Worm (Caenorhabditis elegans) whole organism, L2 larva: Measurements from ENCODE around the gene dsc-1.

Experiments used
- C34F6.9 ChIP-seq: fragments of 150-350 bp; optimal IDR thresholded peaks from 2 replicates; lab custom pipeline; 2014; ENCODE audit warnings: missing biosample characterization, missing genetic modification characterization
- F13H6.1 ChIP-seq: sonication (generic microtip); optimal IDR thresholded peaks from 2 replicates; lab custom pipeline; 2016; ENCODE audit warnings: missing genetic modification characterization, missing compliant biosample characterization
- R02D3.7 ChIP-seq: fragments of 150-350 bp; optimal IDR thresholded peaks from 2 replicates; lab custom pipeline; 2014; ENCODE audit warnings: missing biosample characterization, missing genetic modification characterization
- Y55F3AM.14 ChIP-seq: fragments of 200-800 bp; sonication (Bioruptor generic); optimal IDR thresholded peaks from 2 replicates; lab custom pipeline; 2018; ENCODE audit warnings: mild to moderate bottlenecking, missing genetic modification characterization, missing compliant biosample characterization
- alr-1 ChIP-seq: fragments of 150-350 bp; optimal IDR thresholded peaks from 2 replicates; lab custom pipeline; 2014; ENCODE audit warnings: missing biosample characterization, missing genetic modification characterization
- ama-1 ChIP-seq: fragments of 150-350 bp; optimal IDR thresholded peaks from 2 replicates; lab custom pipeline; 2018; ENCODE audit warnings: inconsistent platforms
- blmp-1 ChIP-seq: sonication (generic microtip); optimal IDR thresholded peaks from 2 replicates; lab custom pipeline; 2017; ENCODE audit warnings: missing genetic modification characterization, mild to moderate bottlenecking, missing compliant biosample characterization, antibody characterized with exemption, moderate library complexity; ENCODE audit not compliant: insufficient read depth
- ceh-16 ChIP-seq: fragments of 150-350 bp; optimal IDR thresholded peaks from 2 replicates; lab custom pipeline; 2014; ENCODE audit warnings: missing biosample characterization, missing genetic modification characterization
- ceh-82 ChIP-seq: fragments of 150-350 bp; optimal IDR thresholded peaks from 2 replicates; lab custom pipeline; 2014; ENCODE audit warnings: missing biosample characterization, missing genetic modification characterization
- crh-2 ChIP-seq: sonication (generic microtip); optimal IDR thresholded peaks from 2 replicates; lab custom pipeline; 2017; ENCODE audit warnings: missing biosample characterization, missing genetic modification characterization
- egl-27 ChIP-seq: sonication (generic microtip); optimal IDR thresholded peaks from 3 replicates; lab custom pipeline; 2017; ENCODE audit warnings: missing biosample characterization, missing genetic modification reagents, missing genetic modification characterization
- elt-1 ChIP-seq: fragments of 150-350 bp; optimal IDR thresholded peaks from 2 replicates; lab custom pipeline; 2014; ENCODE audit warnings: missing biosample characterization, missing genetic modification characterization
- elt-3 ChIP-seq: sonication (generic microtip); optimal IDR thresholded peaks from 2 replicates; lab custom pipeline; 2017; ENCODE audit warnings: missing biosample characterization, missing genetic modification characterization
- fos-1 ChIP-seq: fragments of 150-350 bp; optimal IDR thresholded peaks from 2 replicates; lab custom pipeline; 2014; ENCODE audit warnings: missing biosample characterization, missing genetic modification characterization
- gmeb-1 ChIP-seq: fragments of 150-350 bp; optimal IDR thresholded peaks from 2 replicates; lab custom pipeline; 2014; ENCODE audit warnings: missing biosample characterization, missing genetic modification characterization
- lsy-2 ChIP-seq, 2 experiments: fragments of 150-350 bp in 1 of 2; sonication (generic microtip) in 1 of 2; optimal IDR thresholded peaks; 2 replicates each; lab custom pipeline; 2014 to 2017; ENCODE audit warnings: missing biosample characterization in 2 of 2, missing genetic modification characterization in 2 of 2
- mab-5 ChIP-seq: fragments of 150-350 bp; optimal IDR thresholded peaks from 2 replicates; lab custom pipeline; 2014; ENCODE audit warnings: missing biosample characterization, missing genetic modification characterization
- mbf-1 ChIP-seq: sonication (generic microtip); optimal IDR thresholded peaks from 2 replicates; lab custom pipeline; 2017; ENCODE audit warnings: missing biosample characterization, missing genetic modification characterization
- mdl-1 ChIP-seq, 2 experiments: fragments of 150-350 bp in 1 of 2; sonication (generic microtip) in 1 of 2; optimal IDR thresholded peaks; 2 replicates each; lab custom pipeline; 2017; ENCODE audit warnings: missing biosample characterization in 2 of 2, missing genetic modification characterization in 2 of 2
- nhr-11 ChIP-seq: fragments of 150-350 bp; optimal IDR thresholded peaks from 2 replicates; lab custom pipeline; 2014; ENCODE audit warnings: missing biosample characterization, missing genetic modification characterization
- nhr-129 ChIP-seq: fragments of 150-350 bp; optimal IDR thresholded peaks from 2 replicates; lab custom pipeline; 2014; ENCODE audit warnings: missing biosample characterization, missing genetic modification characterization
- nhr-21 ChIP-seq: fragments of 150-350 bp; optimal IDR thresholded peaks from 2 replicates; lab custom pipeline; 2014; ENCODE audit warnings: missing biosample characterization, missing genetic modification characterization
- nhr-237 ChIP-seq: fragments of 150-350 bp; optimal IDR thresholded peaks from 2 replicates; lab custom pipeline; 2014; ENCODE audit warnings: missing biosample characterization, missing genetic modification characterization
- nhr-25 ChIP-seq: fragments of 150-350 bp; sonication (generic microtip); optimal IDR thresholded peaks from 3 replicates; lab custom pipeline; 2014; ENCODE audit warnings: missing biosample characterization, missing genetic modification characterization
- peb-1 ChIP-seq: fragments of 150-350 bp; optimal IDR thresholded peaks from 2 replicates; lab custom pipeline; 2014; ENCODE audit warnings: missing biosample characterization, missing genetic modification characterization
- sem-4 ChIP-seq: fragments of 150-350 bp; optimal IDR thresholded peaks from 2 replicates; lab custom pipeline; 2014; ENCODE audit warnings: missing biosample characterization, missing genetic modification reagents, missing genetic modification characterization
- skn-1 ChIP-seq: sonication (generic microtip); optimal IDR thresholded peaks from 2 replicates; lab custom pipeline; 2017; ENCODE audit warnings: missing biosample characterization, missing genetic modification characterization
- sma-3 ChIP-seq: sonication (generic microtip); optimal IDR thresholded peaks from 2 replicates; lab custom pipeline; 2016; ENCODE audit warnings: missing genetic modification reagents, missing genetic modification characterization, missing compliant biosample characterization
- sma-9 ChIP-seq, 2 experiments: fragments of 150-350 bp in 1 of 2; sonication (generic microtip) in 1 of 2; optimal IDR thresholded peaks; 2 replicates each; lab custom pipeline; 2014 to 2016; ENCODE audit warnings: missing genetic modification characterization in 2 of 2, mild to moderate bottlenecking in 1 of 2, missing biosample characterization in 1 of 2, missing compliant biosample characterization in 1 of 2, missing genetic modification reagents in 1 of 2, moderate library complexity in 1 of 2
- unc-39 ChIP-seq: fragments of 150-350 bp; optimal IDR thresholded peaks from 2 replicates; lab custom pipeline; 2014; ENCODE audit warnings: missing biosample characterization, missing genetic modification characterization
- unc-55 ChIP-seq: fragments of 150-350 bp; sonication (generic microtip); optimal IDR thresholded peaks from 3 replicates; lab custom pipeline; 2014; ENCODE audit warnings: missing biosample characterization, missing genetic modification reagents, missing genetic modification characterization
- unc-62 ChIP-seq: fragments of 150-350 bp; optimal IDR thresholded peaks from 2 replicates; lab custom pipeline; 2014; ENCODE audit warnings: missing biosample characterization, missing genetic modification reagents, missing genetic modification characterization
- zag-1 ChIP-seq: fragments of 150-350 bp; optimal IDR thresholded peaks from 2 replicates; lab custom pipeline; 2014; ENCODE audit warnings: missing biosample characterization, missing genetic modification characterization
- ztf-1 ChIP-seq: fragments of 200-800 bp; sonication (Bioruptor generic); conservative IDR thresholded peaks from 2 replicates; pipeline ENCODE4 v1.3.6; 2022; ENCODE audit warnings: missing genetic modification characterization, missing compliant biosample characterization

The dsc-1 gene

ce11 chrX:15008697-15009096, 25.9 kb downstream of the dsc-1 start:
- TF ChIP-seq F13H6.1 (tag; lab: Kevin White, UChicago) = no peak
- no peak for TF ChIP-seq nhr-11
- TF ChIP-seq ztf-1 (GFP tag; lab: Robert Waterston, UW) = no peak
- TF ChIP-seq unc-62 (GFP tag; lab: Kevin White, UChicago) = no peak

DNA sequence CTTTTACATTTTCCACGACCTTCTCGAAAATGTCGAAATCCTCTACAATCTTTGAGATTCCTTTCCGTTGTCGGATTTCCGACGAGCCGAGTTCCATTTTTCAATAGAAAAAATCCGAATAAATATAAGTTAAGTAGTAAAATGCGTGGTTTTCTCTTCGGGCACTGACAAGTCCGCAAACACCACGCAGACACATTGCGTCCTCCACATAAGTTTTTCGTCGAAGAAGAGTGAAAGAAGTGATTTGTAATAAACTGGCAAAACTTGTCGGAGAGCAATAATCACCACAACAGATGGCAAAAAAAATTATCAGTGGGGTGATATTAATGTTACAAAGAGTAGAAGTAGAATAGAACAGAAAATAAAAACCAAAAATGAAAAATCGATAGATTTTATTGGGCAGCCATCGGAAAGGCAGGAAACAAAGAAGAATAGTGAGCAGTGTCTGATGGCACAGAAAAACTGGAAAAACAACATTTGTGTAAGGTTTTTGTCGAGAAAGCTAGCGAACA, 27.7 kb downstream of the dsc-1 start, which contains the start of gene ergi-2:
ergi-2 (minus strand) TSS at position 462 of the 512 bp plus-strand sequence.
- TF ChIP-seq fos-1 (tag; lab: Kevin White, UChicago) = peak; percentile 23
- TF ChIP-seq ztf-1 (GFP tag; lab: Robert Waterston, UW) = no peak
- TF ChIP-seq Y55F3AM.14 (GFP tag; lab: Kevin White, UChicago) = no peak
- TF ChIP-seq crh-2 (tag; lab: Kevin White, UChicago) = peak; percentile 43
- no peak for TF ChIP-seq nhr-21 (tag; lab: Kevin White, UChicago)
- peak; percentile 46 for TF ChIP-seq nhr-129 (tag; lab: Kevin White, UChicago)
- TF ChIP-seq ama-1 = no peak
- TF ChIP-seq unc-39 (tag; lab: Kevin White, UChicago) = no peak
- TF ChIP-seq egl-27 (tag; lab: Kevin White, UChicago) = no peak
- TF ChIP-seq C34F6.9 (tag; lab: Kevin White, UChicago) = peak; percentile 32
- TF ChIP-seq lsy-2 (tag; optimal IDR thresholded peaks at IDR 0.05; lab: Kevin White, UChicago) = no peak
- no peak for TF ChIP-seq zag-1 (tag; lab: Kevin White, UChicago)
- peak; percentile 35 for TF ChIP-seq unc-55 (GFP tag; lab: Kevin White, UChicago)
- TF ChIP-seq skn-1 (tag; lab: Kevin White, UChicago) = no peak

DNA sequence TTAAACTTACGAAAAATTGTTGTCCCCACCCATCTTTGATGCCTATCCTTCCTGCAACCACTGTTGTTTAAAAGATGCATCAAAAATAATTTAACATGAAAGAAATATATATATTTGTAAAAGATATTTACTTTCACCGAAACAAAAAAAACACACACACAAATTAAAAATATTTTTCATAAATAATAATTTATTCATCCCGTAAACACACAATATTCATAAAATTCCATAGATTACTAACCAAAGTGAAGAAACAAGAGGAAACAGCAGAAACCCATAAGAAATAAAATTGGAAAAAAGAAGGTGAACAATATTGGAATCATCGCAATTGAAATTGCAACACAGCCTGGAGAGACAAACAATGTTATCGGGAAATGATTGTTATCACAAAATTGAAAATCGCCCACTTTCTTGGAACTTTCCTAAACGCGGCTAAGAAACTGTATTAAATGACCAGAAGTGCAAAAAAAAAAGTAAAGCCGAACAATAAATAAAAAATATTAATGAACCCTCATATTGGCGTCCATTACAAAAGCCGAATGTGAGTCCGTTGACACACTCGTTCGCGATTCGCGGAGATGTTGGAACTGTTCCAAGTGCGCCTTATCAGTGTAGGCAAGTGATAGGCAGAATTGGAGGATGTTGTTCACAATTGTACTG, 30.6 kb downstream of the dsc-1 start, which contains the start of gene slc-25A18.1:
slc-25A18.1 (minus strand) TSS at position 51 of the 660 bp plus-strand sequence.
- TF ChIP-seq mdl-1 (tag; optimal IDR thresholded peaks at IDR 0.05; lab: Kevin White, UChicago) = no peak

DNA sequence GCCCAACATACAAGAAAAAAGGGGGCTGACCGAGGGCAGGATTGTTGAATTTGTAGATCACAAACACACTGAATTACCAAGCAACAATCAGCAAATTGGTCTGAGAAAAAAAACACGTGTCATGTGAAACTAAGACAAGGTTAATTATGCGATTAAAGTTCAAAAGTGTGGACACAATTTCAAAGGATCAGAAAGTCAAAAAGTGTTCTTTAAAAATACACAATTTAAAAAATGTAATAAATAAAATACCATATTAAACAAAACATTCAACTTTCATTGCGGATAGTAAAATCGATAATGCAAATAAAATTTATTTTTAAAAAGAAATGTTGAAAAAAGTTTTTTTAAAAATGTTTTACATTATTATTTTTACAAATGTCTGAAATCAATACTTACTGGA, 35.5 kb downstream of the dsc-1 start, which contains the start of gene cutl-3:
cutl-3 (minus strand) TSS at position 101 of the 400 bp plus-strand sequence.
- TF ChIP-seq sem-4 (tag; lab: Kevin White, UChicago) = no peak
- no peak for TF ChIP-seq unc-62 (GFP tag; lab: Kevin White, UChicago)
- no peak for TF ChIP-seq ztf-1 (GFP tag; lab: Robert Waterston, UW)
- TF ChIP-seq gmeb-1 (tag; lab: Kevin White, UChicago) = no peak
- no peak for TF ChIP-seq blmp-1 (tag; lab: Kevin White, UChicago)
- TF ChIP-seq ceh-16 (tag; lab: Kevin White, UChicago) = no peak
- no peak for TF ChIP-seq alr-1 (tag; lab: Kevin White, UChicago)
- TF ChIP-seq sma-9 (GFP tag; optimal IDR thresholded peaks at IDR 0.05; lab: Kevin White, UChicago) = no peak
- no peak for TF ChIP-seq sma-9 (tag; optimal IDR thresholded peaks at IDR 0.05; lab: Kevin White, UChicago)
- no peak for TF ChIP-seq mdl-1 (tag; optimal IDR thresholded peaks at IDR 0.05; lab: Kevin White, UChicago)
- TF ChIP-seq lsy-2 (tag; optimal IDR thresholded peaks at IDR 0.05; lab: Kevin White, UChicago) = no peak
- TF ChIP-seq elt-1 (tag; lab: Kevin White, UChicago) = no peak
- TF ChIP-seq nhr-25 (tag; lab: Kevin White, UChicago) = no peak
- TF ChIP-seq peb-1 (tag; lab: Kevin White, UChicago) = no peak
- no peak for TF ChIP-seq nhr-237 (tag; lab: Kevin White, UChicago)
- TF ChIP-seq R02D3.7 (tag; lab: Kevin White, UChicago) = no peak
- TF ChIP-seq elt-3 (tag; lab: Kevin White, UChicago) = no peak
- TF ChIP-seq mbf-1 = no peak

- TF ChIP-seq mab-5 (tag; lab: Kevin White, UChicago) (no peak), C34F6.9 (tag; lab: Kevin White, UChicago) (no peak), unc-62 (GFP tag; lab: Kevin White, UChicago) (no peak), unc-39 (tag; lab: Kevin White, UChicago) (no peak), unc-55 (GFP tag; lab: Kevin White, UChicago) (no peak), nhr-21 (tag; lab: Kevin White, UChicago) (no peak), R02D3.7 (tag; lab: Kevin White, UChicago) (no peak), gmeb-1 (tag; lab: Kevin White, UChicago) (no peak), sem-4 (tag; lab: Kevin White, UChicago) (no peak), ceh-82 (tag; lab: Kevin White, UChicago) (no peak), sma-3 (no peak)
These were observed 40.9 kb downstream of the dsc-1 start for ce11 chrX:14993744-14994143.
